Worm (Caenorhabditis elegans) whole organism, L3 larva: Measurements from ENCODE around the gene pars-1.

ENCODE experiments used
- nhr-11 ChIP-seq: fragments of 150-350 bp; optimal IDR thresholded peaks from 2 replicates; lab custom pipeline; 2014; ENCODE audit warnings: missing biosample characterization, missing genetic modification characterization
- nhr-77 ChIP-seq: fragments of 150-350 bp; optimal IDR thresholded peaks from 2 replicates; lab custom pipeline; 2014; ENCODE audit warnings: missing biosample characterization, missing genetic modification characterization
- pqm-1 ChIP-seq: fragments of 150-350 bp; optimal IDR thresholded peaks from 2 replicates; lab custom pipeline; 2017; ENCODE audit warnings: missing biosample characterization, missing genetic modification characterization, inconsistent platforms
- tbx-2 ChIP-seq: sonication (generic microtip); optimal IDR thresholded peaks from 2 replicates; lab custom pipeline; 2016; ENCODE audit warnings: mild to moderate bottlenecking, missing genetic modification characterization, missing compliant biosample characterization

DNA sequence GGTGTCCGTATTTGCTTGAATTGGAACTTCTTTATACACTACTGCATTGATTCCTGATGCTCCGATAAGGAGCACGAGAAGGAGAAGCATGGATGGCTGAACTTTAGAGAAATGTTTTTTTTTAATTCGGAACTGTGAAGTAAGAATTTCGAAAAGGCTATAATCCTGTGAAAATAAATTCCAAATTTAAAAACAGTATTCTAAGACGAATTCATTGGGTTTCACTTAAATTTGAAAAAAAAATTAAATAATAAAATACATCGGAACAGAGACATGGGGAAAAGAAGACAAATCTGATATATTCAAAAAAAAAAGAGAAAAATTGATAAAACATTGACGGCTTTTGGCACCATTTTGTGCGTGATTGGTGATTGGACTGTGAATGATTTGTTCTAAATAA, 47.0 kb downstream of the pars-1 start, which contains the start of gene pho-5:
- no peak for TF ChIP-seq tbx-2 (tag; lab: Kevin White, UChicago)
- TF ChIP-seq pqm-1 = no peak
- no peak for TF ChIP-seq nhr-77 (tag; lab: Kevin White, UChicago)
- TF ChIP-seq nhr-11 (tag; lab: Kevin White, UChicago) = no peak
